Fruit fly (Drosophila melanogaster): ENCODE measurements around the gene atk.
A peak's percentile ranks its signal among the peaks of the same experiment; 100 is the strongest.

atk gene

dm6 chr3L:20432297-20432696 is 32.4 kb downstream of the atk start, which contains the start of the genes Las and Psn (continued):
- TF ChIP-seq Lim3 (GFP tag; IDR thresholded peaks at IDR 0.05) (no peak), vvl (GFP tag; IDR thresholded peaks at IDR 0.05) (peak; percentile 32; the same call in 1 of the 2 replicates), sens (GFP tag) (peak; percentile 88), Bgb (GFP tag; IDR thresholded peaks at IDR 0.05; ENCODE audit: partially characterized antibody) (0 out of 2 replicates have a peak, but pooled peaks have one; percentile 32), Myb (GFP tag; optimal IDR thresholded peaks at IDR 0.05) (peak; percentile 35), bbx (GFP tag; IDR thresholded peaks at IDR 0.05; ENCODE audit: partially characterized antibody) (0 out of 2 replicates have a peak, but pooled peaks have one; percentile 16), CHES-1-like (GFP tag; optimal IDR thresholded peaks at IDR 0.05) (peak; percentile 48), CG8924 (tag; optimal IDR thresholded peaks at IDR 0.05) (peak; percentile 18), ara (GFP tag; IDR thresholded peaks at IDR 0.05) (no peak), Dll (GFP tag; IDR thresholded peaks at IDR 0.05; ENCODE audit: partially characterized antibody) (peak; percentile 84), oc (tag; optimal IDR thresholded peaks at IDR 0.05) (peak; percentile 20), Ets97D (GFP tag; optimal IDR thresholded peaks at IDR 0.05) (peak; percentile 51), CG4617 (GFP tag; optimal IDR thresholded peaks at IDR 0.05; ENCODE audit: borderline replicate concordance) (peak; percentile 51), NC2β (GFP tag; optimal IDR thresholded peaks at IDR 0.05) (peak; percentile 25), lilli (GFP tag; optimal IDR thresholded peaks at IDR 0.05) (peak; percentile 44), CG13287 (GFP tag; IDR thresholded peaks at IDR 0.05; ENCODE audit: partially characterized antibody) (peak; percentile 82), unc-4 (GFP tag; IDR thresholded peaks at IDR 0.05; ENCODE audit: partially characterized antibody) (peak; percentile 71), Stat92E (GFP tag; optimal IDR thresholded peaks at IDR 0.05) (no peak), BEAF-32 (GFP tag; optimal IDR thresholded peaks at IDR 0.05) (peak; percentile 76), sna (GFP tag; IDR thresholded peaks at IDR 0.05; ENCODE audit: partially characterized antibody) (peak; percentile 62; the same call in 1 of the 2 replicates), CG30020 (tag; optimal IDR thresholded peaks at IDR 0.05) (peak; percentile 58), MBD-R2 (GFP tag; IDR thresholded peaks at IDR 0.05) (peak; percentile 60)

- TF ChIP-seq ash1 (GFP tag; optimal IDR thresholded peaks at IDR 0.05): no peak
- peak; percentile 13 for TF ChIP-seq Bgb (GFP tag; IDR thresholded peaks at IDR 0.05; ENCODE audit: partially characterized antibody)
- TF ChIP-seq CG30020 (tag; optimal IDR thresholded peaks at IDR 0.05): no peak
- TF ChIP-seq fd64A (GFP tag; optimal IDR thresholded peaks at IDR 0.05): no peak
- peak; percentile 99 for TF ChIP-seq sug (tag; optimal IDR thresholded peaks at IDR 0.05)
- TF ChIP-seq CG5245 (GFP tag; optimal IDR thresholded peaks at IDR 0.05): no peak
- no peak for TF ChIP-seq ham (GFP tag; IDR thresholded peaks at IDR 0.05)
Observed at dm6 chr3L:20431619-20432018, 33.0 kb downstream of the atk start.

- TF ChIP-seq CG11247 (GFP tag; IDR thresholded peaks at IDR 0.05) (no peak), BEAF-32 (GFP tag; optimal IDR thresholded peaks at IDR 0.05) (peak; percentile 39), ara (GFP tag; IDR thresholded peaks at IDR 0.05) (no peak), CG5245 (GFP tag; optimal IDR thresholded peaks at IDR 0.05) (no peak), Pdp1 (GFP tag; optimal IDR thresholded peaks at IDR 0.05) (peak in 1 of 2 experiments; percentile 55), MESR4 (GFP tag; optimal IDR thresholded peaks at IDR 0.05) (peak; percentile 67), Bgb (GFP tag; IDR thresholded peaks at IDR 0.05; ENCODE audit: partially characterized antibody) (peak; percentile 36; the same call in 1 of the 2 replicates), sna (GFP tag; IDR thresholded peaks at IDR 0.05; ENCODE audit: partially characterized antibody) (0 out of 2 replicates have a peak, but pooled peaks have one; percentile 15), CG14710 (tag; optimal IDR thresholded peaks at IDR 0.05) (peak; percentile 31), CG15479 (GFP tag; optimal IDR thresholded peaks at IDR 0.05) (peak; percentile 65), YL-1 (GFP tag; optimal IDR thresholded peaks at IDR 0.05) (peak; percentile 56), CG15514 (GFP tag; optimal IDR thresholded peaks at IDR 0.05) (peak; percentile 44), chinmo (GFP tag; IDR thresholded peaks at IDR 0.05; ENCODE audit: partially characterized antibody) (no peak), Xrp1 (GFP tag; IDR thresholded peaks at IDR 0.05) (no peak), E2f2 (GFP tag; IDR thresholded peaks at IDR 0.05) (peak; percentile 92), Nf-YB (GFP tag; optimal IDR thresholded peaks at IDR 0.05) (peak; percentile 64), CTCF (GFP tag; optimal IDR thresholded peaks at IDR 0.05) (peak; percentile 31), HmgZ (tag; optimal IDR thresholded peaks at IDR 0.05) (peak; percentile 47), CG17186 (GFP tag; optimal IDR thresholded peaks at IDR 0.05) (peak; percentile 21), bbx (GFP tag; IDR thresholded peaks at IDR 0.05; ENCODE audit: partially characterized antibody) (peak; percentile 37), nom (GFP tag; optimal IDR thresholded peaks at IDR 0.05) (peak; percentile 60), row (GFP tag; IDR thresholded peaks at IDR 0.05) (0 out of 3 replicates have a peak, but pooled peaks have one; percentile 16), Stat92E (GFP tag; optimal IDR thresholded peaks at IDR 0.05) (peak in 1 of 3 experiments; percentile 22), CG9437 (GFP tag; optimal IDR thresholded peaks at IDR 0.05) (no peak), CG4617 (GFP tag; optimal IDR thresholded peaks at IDR 0.05; ENCODE audit: borderline replicate concordance) (peak; percentile 83), Gsc (GFP tag; IDR thresholded peaks at IDR 0.05) (no peak)
Observed at dm6 chr3L:20430182-20430581, 34.5 kb downstream of the atk start, which contains the start of gene CG5262. Gene CG5262, minus strand, starts transcription at chr3L:20430475.
